Fruit fly (Drosophila melanogaster) whole organism, embryonic: ENCODE data around the gene msn.

Experiments used
- Asciz ChIP-seq: fragments of 200-800 bp; sonication (Bioruptor generic); optimal IDR thresholded peaks from 2 replicates; lab custom pipeline; 2017; ENCODE audit warnings: missing biosample characterization, mild to moderate bottlenecking, missing genetic modification characterization, missing genetic modification reagents
- BEAF-32 ChIP-seq: fragments of 200-800 bp; sonication (Bioruptor generic); optimal IDR thresholded peaks from 3 replicates; lab custom pipeline; 2017; ENCODE audit warnings: missing biosample characterization, missing genetic modification characterization, mild to moderate bottlenecking, moderate library complexity, missing genetic modification reagents
- CG1024 ChIP-seq: fragments of 200-800 bp; sonication (Bioruptor generic); IDR thresholded peaks from 2 replicates; pipeline ENCODE4 v1.3.6; 2022; ENCODE audit warnings: missing biosample characterization, missing genetic modification characterization
- CG10431 ChIP-seq: fragments of 200-800 bp; sonication (Bioruptor generic); optimal IDR thresholded peaks from 3 replicates; lab custom pipeline; 2018; ENCODE audit warnings: missing biosample characterization, mild to moderate bottlenecking, missing genetic modification characterization
- CG12071 ChIP-seq: fragments of 200-800 bp; sonication (Bioruptor generic); optimal IDR thresholded peaks from 3 replicates; lab custom pipeline; 2018; ENCODE audit warnings: missing biosample characterization, mild to moderate bottlenecking, missing genetic modification characterization
- CG12155 ChIP-seq: fragments of 200-800 bp; sonication (Bioruptor generic); optimal IDR thresholded peaks from 3 replicates; lab custom pipeline; 2016; ENCODE audit warnings: missing biosample characterization, missing genetic modification characterization
- CG1602 ChIP-seq: fragments of 200-800 bp; sonication (Bioruptor generic); optimal IDR thresholded peaks from 3 replicates; lab custom pipeline; 2016; ENCODE audit warnings: missing biosample characterization, missing genetic modification characterization
- CG17328 ChIP-seq: fragments of 200-800 bp; sonication (Bioruptor generic); IDR thresholded peaks from 2 replicates; pipeline ENCODE4 v1.3.6; 2022; ENCODE audit warnings: missing biosample characterization, missing genetic modification characterization
- CG1832 ChIP-seq: fragments of 200-800 bp; sonication (Bioruptor generic); optimal IDR thresholded peaks from 2 replicates; lab custom pipeline; 2017; ENCODE audit warnings: missing biosample characterization, mild to moderate bottlenecking, missing genetic modification characterization, inconsistent platforms
- CG3281 ChIP-seq: fragments of 200-800 bp; sonication (Bioruptor generic); optimal IDR thresholded peaks from 3 replicates; lab custom pipeline; 2017; ENCODE audit warnings: missing biosample characterization, mild to moderate bottlenecking, missing genetic modification characterization
- CG3847 ChIP-seq: fragments of 200-800 bp; sonication (Bioruptor generic); IDR thresholded peaks from 2 replicates; pipeline ENCODE4 v1.3.6; 2022; ENCODE audit warnings: missing biosample characterization, missing genetic modification characterization
- CG4617 ChIP-seq: fragments of 200-800 bp; sonication (Bioruptor generic); optimal IDR thresholded peaks from 3 replicates; lab custom pipeline; 2016; ENCODE audit warnings: missing biosample characterization, missing genetic modification characterization, borderline replicate concordance
- CG4820 ChIP-seq: fragments of 200-800 bp; sonication (Bioruptor generic); optimal IDR thresholded peaks from 3 replicates; lab custom pipeline; 2016; ENCODE audit warnings: missing biosample characterization, missing genetic modification characterization
- CG4854 ChIP-seq: fragments of 200-800 bp; sonication (Bioruptor generic); optimal IDR thresholded peaks from 2 replicates; lab custom pipeline; 2016; ENCODE audit warnings: missing biosample characterization, missing genetic modification characterization, inconsistent platforms
- CG5953 ChIP-seq: fragments of 200-800 bp; sonication (Bioruptor generic); IDR thresholded peaks from 2 replicates; pipeline ENCODE4 v1.3.6; 2022; ENCODE audit warnings: missing biosample characterization, missing genetic modification characterization
- CG7745 ChIP-seq: fragments of 200-800 bp; sonication (Bioruptor generic); optimal IDR thresholded peaks from 2 replicates; lab custom pipeline; 2018; ENCODE audit warnings: missing biosample characterization, mild to moderate bottlenecking, missing genetic modification characterization, moderate library complexity
- CTCF ChIP-seq: fragments of 200-800 bp; sonication (Bioruptor generic); optimal IDR thresholded peaks from 2 replicates; lab custom pipeline; 2017; ENCODE audit warnings: missing biosample characterization, mild to moderate bottlenecking, missing genetic modification characterization, moderate library complexity
- D19A ChIP-seq: fragments of 200-800 bp; optimal IDR thresholded peaks from 3 replicates; lab custom pipeline; 2019; ENCODE audit warnings: missing biosample characterization, mild to moderate bottlenecking, missing genetic modification characterization, moderate library complexity
- D19B ChIP-seq: fragments of 200-800 bp; sonication (Bioruptor generic); optimal IDR thresholded peaks from 2 replicates; lab custom pipeline; 2017; ENCODE audit warnings: missing biosample characterization, mild to moderate bottlenecking, missing genetic modification characterization
- Doc3 ChIP-seq: fragments of 200-800 bp; sonication (Bioruptor generic); IDR thresholded peaks from 3 replicates; pipeline ENCODE4 v1.3.6; 2022; ENCODE audit warnings: missing biosample characterization, missing genetic modification characterization; ENCODE audit not compliant: partially characterized antibody
- ERR ChIP-seq: fragments of 200-800 bp; sonication (Bioruptor generic); optimal IDR thresholded peaks from 2 replicates; lab custom pipeline; 2016; ENCODE audit warnings: missing biosample characterization, missing genetic modification characterization
- Gsc ChIP-seq: fragments of 200-800 bp; sonication (Bioruptor generic); IDR thresholded peaks from 2 replicates; pipeline ENCODE4 v1.3.6; 2022; ENCODE audit warnings: missing biosample characterization, missing genetic modification characterization
- Gug ChIP-seq: fragments of 200-800 bp; sonication (Bioruptor generic); IDR thresholded peaks from 4 replicates; pipeline ENCODE4 v1.3.6; 2022; ENCODE audit warnings: missing biosample characterization, missing genetic modification characterization
- Hey ChIP-seq: fragments of 200-800 bp; sonication (Bioruptor generic); optimal IDR thresholded peaks from 3 replicates; lab custom pipeline; 2018; ENCODE audit warnings: missing biosample characterization, mild to moderate bottlenecking, missing genetic modification characterization
- Nf-YC ChIP-seq: fragments of 200-800 bp; optimal IDR thresholded peaks from 3 replicates; lab custom pipeline; 2019; ENCODE audit warnings: missing biosample characterization, mild to moderate bottlenecking, missing genetic modification characterization, moderate library complexity
- NfI ChIP-seq: fragments of 200-800 bp; sonication (Bioruptor generic); optimal IDR thresholded peaks from 3 replicates; lab custom pipeline; 2018; ENCODE audit warnings: missing biosample characterization, mild to moderate bottlenecking, missing genetic modification characterization, moderate library complexity
- Oli ChIP-seq: fragments of 200-800 bp; sonication (Bioruptor generic); optimal IDR thresholded peaks from 2 replicates; lab custom pipeline; 2018; ENCODE audit warnings: missing biosample characterization, mild to moderate bottlenecking, missing genetic modification characterization, moderate library complexity
- Ptx1 ChIP-seq: fragments of 200-800 bp; sonication (Bioruptor generic); IDR thresholded peaks from 2 replicates; pipeline ENCODE4 v1.3.6; 2022; ENCODE audit warnings: missing biosample characterization, missing genetic modification characterization
- Xrp1 ChIP-seq: fragments of 200-800 bp; sonication (Bioruptor generic); IDR thresholded peaks from 2 replicates; pipeline ENCODE4 v1.3.6; 2022; ENCODE audit warnings: missing biosample characterization, missing genetic modification characterization
- ab ChIP-seq: fragments of 200-800 bp; sonication (Bioruptor generic); optimal IDR thresholded peaks from 2 replicates; lab custom pipeline; 2016; ENCODE audit warnings: missing biosample characterization, missing genetic modification characterization
- bowl ChIP-seq: fragments of 200-800 bp; sonication (Bioruptor generic); IDR thresholded peaks from 2 replicates; pipeline ENCODE4 v1.3.6; 2022; ENCODE audit warnings: missing biosample characterization, missing genetic modification characterization
- caup ChIP-seq: fragments of 200-800 bp; sonication (Bioruptor generic); optimal IDR thresholded peaks from 3 replicates; lab custom pipeline; 2017; ENCODE audit warnings: missing biosample characterization, mild to moderate bottlenecking, missing genetic modification characterization, moderate library complexity; ENCODE audit not compliant: severe bottlenecking
- fd96Cb ChIP-seq: fragments of 200-800 bp; sonication (Bioruptor generic); optimal IDR thresholded peaks from 2 replicates; lab custom pipeline; 2018; ENCODE audit warnings: missing biosample characterization, mild to moderate bottlenecking, missing genetic modification characterization, moderate library complexity
- fu2 ChIP-seq: fragments of 200-800 bp; sonication (Bioruptor generic); optimal IDR thresholded peaks from 2 replicates; lab custom pipeline; 2016; ENCODE audit warnings: missing biosample characterization, missing genetic modification characterization
- ham ChIP-seq: fragments of 200-800 bp; sonication (Bioruptor generic); IDR thresholded peaks from 2 replicates; pipeline ENCODE4 v1.3.6; 2022; ENCODE audit warnings: missing biosample characterization, missing genetic modification characterization
- hth ChIP-seq: fragments of >200 bp; optimal IDR thresholded peaks from 2 replicates; lab custom pipeline; 2017; ENCODE audit warnings: inconsistent platforms
- nerfin-1 ChIP-seq: fragments of 200-800 bp; sonication (Bioruptor generic); optimal IDR thresholded peaks from 3 replicates; lab custom pipeline; 2019; ENCODE audit warnings: missing biosample characterization, mild to moderate bottlenecking, missing genetic modification characterization, moderate library complexity
- nom ChIP-seq: fragments of 200-800 bp; sonication (Bioruptor generic); optimal IDR thresholded peaks from 2 replicates; lab custom pipeline; 2017; ENCODE audit warnings: missing biosample characterization, missing genetic modification characterization, mild to moderate bottlenecking, moderate library complexity, missing genetic modification reagents
- oc ChIP-seq: fragments of 200-800 bp; sonication (Bioruptor generic); optimal IDR thresholded peaks from 2 replicates; lab custom pipeline; 2018; ENCODE audit warnings: missing biosample characterization, mild to moderate bottlenecking, missing genetic modification characterization, moderate library complexity
- onecut ChIP-seq: fragments of 200-800 bp; sonication (Bioruptor generic); IDR thresholded peaks from 2 replicates; pipeline ENCODE4 v1.3.6; 2022; ENCODE audit warnings: missing biosample characterization, missing genetic modification characterization
- pita ChIP-seq: fragments of 200-800 bp; sonication (Bioruptor generic); optimal IDR thresholded peaks from 2 replicates; lab custom pipeline; 2017; ENCODE audit warnings: missing biosample characterization, mild to moderate bottlenecking, missing genetic modification characterization
- sna ChIP-seq: fragments of 200-800 bp; sonication (Bioruptor generic); IDR thresholded peaks from 2 replicates; pipeline ENCODE4 v1.3.6; 2022; ENCODE audit warnings: missing biosample characterization, missing genetic modification characterization; ENCODE audit not compliant: partially characterized antibody
- stwl ChIP-seq: fragments of 200-800 bp; sonication (Bioruptor generic); optimal IDR thresholded peaks from 3 replicates; lab custom pipeline; 2018; ENCODE audit warnings: missing biosample characterization, mild to moderate bottlenecking, missing genetic modification characterization, moderate library complexity
- sug ChIP-seq: fragments of 200-800 bp; optimal IDR thresholded peaks from 2 replicates; lab custom pipeline; 2019; ENCODE audit warnings: missing biosample characterization, mild to moderate bottlenecking, missing genetic modification characterization, moderate library complexity
- tap ChIP-seq: fragments of 200-800 bp; optimal IDR thresholded peaks from 3 replicates; lab custom pipeline; 2019; ENCODE audit warnings: missing biosample characterization, mild to moderate bottlenecking, missing genetic modification characterization, moderate library complexity
- tgo ChIP-seq: fragments of 200-800 bp; sonication (Bioruptor generic); IDR thresholded peaks from 3 replicates; pipeline ENCODE4 v1.3.6; 2022; ENCODE audit warnings: missing biosample characterization, missing genetic modification characterization
- tll ChIP-seq, 2 experiments: fragments of 200-800 bp in 1 of 2; fragments of >200 bp in 1 of 2; sonication (Bioruptor generic) in 1 of 2; optimal IDR thresholded peaks; 2 replicates each; lab custom pipeline; 2017 to 2019; ENCODE audit warnings: missing biosample characterization in 2 of 2, missing genetic modification characterization in 2 of 2, mild to moderate bottlenecking in 1 of 2, moderate library complexity in 1 of 2
- tna ChIP-seq: fragments of 200-800 bp; sonication (Bioruptor generic); IDR thresholded peaks from 2 replicates; pipeline ENCODE4 v1.3.6; 2022; ENCODE audit warnings: missing biosample characterization, missing genetic modification characterization; ENCODE audit not compliant: partially characterized antibody
- trh ChIP-seq: fragments of 200-800 bp; sonication (Bioruptor generic); optimal IDR thresholded peaks from 2 replicates; lab custom pipeline; 2016; ENCODE audit warnings: missing biosample characterization, missing genetic modification characterization

The msn gene

dm6 chr3L:2536969-2537600 is 49.3 kb downstream of the msn start (continued):
- TF ChIP-seq ham (GFP tag; lab: Robert Waterston, UW) = no peak
- TF ChIP-seq onecut (GFP tag; lab: Robert Waterston, UW) = peak; percentile 72
- TF ChIP-seq tgo = peak; percentile 51; the same call in 1 of the 3 replicates
- no peak for TF ChIP-seq hth
- TF ChIP-seq CG1832 (GFP tag; lab: Kevin White, UChicago) = no peak
- TF ChIP-seq D19B (GFP tag; lab: Kevin White, UChicago) = peak; percentile 34
- TF ChIP-seq Oli (tag; lab: Kevin White, UChicago) = no peak
- no peak for TF ChIP-seq Doc3 (GFP tag; lab: Robert Waterston, UW)
- no peak for TF ChIP-seq CG1602 (GFP tag; lab: Kevin White, UChicago)
- peak; percentile 81 for TF ChIP-seq Xrp1 (GFP tag; lab: Robert Waterston, UW)
- TF ChIP-seq CG3847 = no peak; the same call in 1 of the 2 replicates
- TF ChIP-seq NfI = peak; percentile 20
- TF ChIP-seq sug = peak; percentile 62
- peak; percentile 62 for TF ChIP-seq CG10431 (GFP tag; lab: Kevin White, UChicago)
- TF ChIP-seq D19A (tag; lab: Kevin White, UChicago) = peak; percentile 51
- peak; percentile 11; the same call in 1 of the 4 replicates for TF ChIP-seq Gug (GFP tag; lab: Robert Waterston, UW)
- TF ChIP-seq nom (GFP tag; lab: Kevin White, UChicago) = no peak
- peak; percentile 69 for TF ChIP-seq caup (GFP tag; lab: Kevin White, UChicago)
- no peak for TF ChIP-seq sna (GFP tag; lab: Robert Waterston, UW)
- 0 out of 2 replicates have a peak, but pooled peaks have one; percentile 33 for TF ChIP-seq Ptx1 (GFP tag; lab: Robert Waterston, UW)
- peak; percentile 89 for TF ChIP-seq Asciz (GFP tag; lab: Kevin White, UChicago)
- TF ChIP-seq CG4820 (GFP tag; lab: Kevin White, UChicago) = peak; percentile 37
- peak; percentile 58 for TF ChIP-seq nerfin-1 (tag; lab: Kevin White, UChicago)
- no peak for TF ChIP-seq ab
- TF ChIP-seq CG12071 (GFP tag; lab: Kevin White, UChicago) = peak; percentile 85
- TF ChIP-seq fd96Cb = peak; percentile 23
- peak; percentile 45 for TF ChIP-seq CG7745
- peak; percentile 60; the same call in 1 of the 2 replicates for TF ChIP-seq CG17328 (GFP tag; lab: Robert Waterston, UW)
- TF ChIP-seq bowl (GFP tag; lab: Robert Waterston, UW) = 0 out of 2 replicates have a peak, but pooled peaks have one; percentile 9
- TF ChIP-seq Nf-YC (tag; lab: Kevin White, UChicago) = peak; percentile 36
- no peak for TF ChIP-seq BEAF-32 (GFP tag; lab: Kevin White, UChicago)
- TF ChIP-seq Hey = peak; percentile 57
- TF ChIP-seq oc (tag; lab: Kevin White, UChicago) = peak; percentile 46
- TF ChIP-seq CG4617 (GFP tag; lab: Kevin White, UChicago) = no peak
- TF ChIP-seq CG3281 = peak; percentile 75
- TF ChIP-seq trh (GFP tag; lab: Kevin White, UChicago) = peak; percentile 64
- TF ChIP-seq CG4854 (GFP tag; lab: Kevin White, UChicago) = peak; percentile 46
- TF ChIP-seq tna (GFP tag; lab: Robert Waterston, UW) = no peak
- TF ChIP-seq Gsc = no peak
- peak; percentile 24; the same call in 1 of the 2 replicates for TF ChIP-seq CG1024
- TF ChIP-seq tap = peak; percentile 63
- peak; percentile 52; the same call in 1 of the 2 replicates for TF ChIP-seq CG5953 (GFP tag; lab: Robert Waterston, UW)
- no peak for TF ChIP-seq fu2 (GFP tag; lab: Kevin White, UChicago)
- peak; percentile 54 for TF ChIP-seq CTCF
- peak; percentile 12 for TF ChIP-seq ERR (GFP tag; lab: Kevin White, UChicago)
- TF ChIP-seq CG12155 (GFP tag; lab: Kevin White, UChicago) = no peak
- TF ChIP-seq stwl (tag; lab: Kevin White, UChicago) = peak; percentile 14
- no peak for TF ChIP-seq pita (GFP tag; lab: Kevin White, UChicago)
- no peak for TF ChIP-seq tll (GFP tag; optimal IDR thresholded peaks at IDR 0.05; lab: Kevin White, UChicago)
